Worm (Caenorhabditis elegans): ENCODE data around the gene str-90.

Gene str-90

DNA sequence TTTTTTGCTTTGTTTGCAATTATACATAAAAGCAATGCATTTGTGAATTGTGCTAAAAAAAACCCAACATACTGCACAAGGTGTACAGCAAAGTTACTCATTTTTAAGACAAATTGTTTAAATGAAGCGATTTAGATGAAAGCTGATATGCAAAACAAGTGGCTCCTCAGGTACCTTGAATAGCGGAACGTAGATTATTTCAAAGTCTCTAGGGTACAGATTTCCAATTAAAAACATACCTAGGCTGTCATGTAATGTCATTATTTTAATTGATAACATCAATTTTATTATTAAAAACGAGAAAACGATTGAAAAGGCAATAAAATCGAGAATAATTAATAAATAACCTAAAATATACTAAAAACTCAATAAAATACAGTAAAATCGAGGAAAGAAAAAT is 41.0 kb upstream of the str-90 start, which contains the start of gene str-139:
Gene str-139, minus strand, starts transcription at position 101 of the 400 bp plus-strand sequence.
- TF ChIP-seq nhr-10 (tag; optimal IDR thresholded peaks at IDR 0.05) (no peak), nhr-237 (tag; optimal IDR thresholded peaks at IDR 0.05) (no peak), T26A8.4 (GFP tag; IDR thresholded peaks at IDR 0.05) (no peak), skn-1 (tag; optimal IDR thresholded peaks at IDR 0.05) (no peak), F37D6.2 (tag; optimal IDR thresholded peaks at IDR 0.05) (no peak), lin-15B (tag; optimal IDR thresholded peaks at IDR 0.05) (no peak), dve-1 (tag; optimal IDR thresholded peaks at IDR 0.05; ENCODE audit: insufficient read depth) (no peak), aha-1 (tag) (no peak)

DNA sequence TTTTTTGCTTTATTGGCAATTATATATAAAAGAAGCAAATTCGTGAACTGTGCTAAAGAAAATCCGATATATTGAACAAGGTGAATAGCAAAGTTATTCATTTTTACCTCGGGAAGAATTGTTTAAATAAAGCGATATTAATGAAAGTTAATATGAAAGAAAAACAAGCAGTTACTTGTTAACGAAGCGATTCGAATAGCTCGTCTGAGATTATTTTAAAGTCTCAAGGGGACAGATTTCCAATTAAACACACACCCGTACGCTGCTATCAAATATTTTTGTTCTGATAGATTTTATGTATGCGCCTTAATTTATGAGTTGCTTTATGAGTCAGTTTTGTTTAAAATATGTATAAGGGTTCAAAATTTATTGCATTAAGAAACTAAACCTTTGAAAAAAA is 35.3 kb upstream of the str-90 start, which contains the start of gene str-140:
Gene str-140, minus strand, starts transcription at position 101 of the 400 bp plus-strand sequence.
- no peak for TF ChIP-seq daf-12 (tag; optimal IDR thresholded peaks at IDR 0.05)
- no peak for TF ChIP-seq vab-7 (GFP tag; IDR thresholded peaks at IDR 0.05)
- no peak for TF ChIP-seq ceh-62 (tag; optimal IDR thresholded peaks at IDR 0.05)
- TF ChIP-seq F26F4.8 (GFP tag; conservative IDR thresholded peaks at IDR 0.05) = no peak
- TF ChIP-seq hif-1 (tag; optimal IDR thresholded peaks at IDR 0.05) = no peak
- no peak for TF ChIP-seq zip-2 (tag; optimal IDR thresholded peaks at IDR 0.05)
- TF ChIP-seq unc-62 (GFP tag; optimal IDR thresholded peaks at IDR 0.05 in 1 of 2) = no peak
- TF ChIP-seq unc-62 (tag; optimal IDR thresholded peaks at IDR 0.05) = no peak
- TF ChIP-seq daf-16 (GFP tag; optimal IDR thresholded peaks at IDR 0.05) = no peak
- no peak for TF ChIP-seq daf-16 (tag; optimal IDR thresholded peaks at IDR 0.05)
- TF ChIP-seq attf-4 (tag; optimal IDR thresholded peaks at IDR 0.05) = no peak
- TF ChIP-seq nhr-11 (tag; optimal IDR thresholded peaks at IDR 0.05) = no peak
- no peak for TF ChIP-seq nhr-76 (tag; optimal IDR thresholded peaks at IDR 0.05)
- no peak for TF ChIP-seq F37D6.2 (tag; optimal IDR thresholded peaks at IDR 0.05)

DNA sequence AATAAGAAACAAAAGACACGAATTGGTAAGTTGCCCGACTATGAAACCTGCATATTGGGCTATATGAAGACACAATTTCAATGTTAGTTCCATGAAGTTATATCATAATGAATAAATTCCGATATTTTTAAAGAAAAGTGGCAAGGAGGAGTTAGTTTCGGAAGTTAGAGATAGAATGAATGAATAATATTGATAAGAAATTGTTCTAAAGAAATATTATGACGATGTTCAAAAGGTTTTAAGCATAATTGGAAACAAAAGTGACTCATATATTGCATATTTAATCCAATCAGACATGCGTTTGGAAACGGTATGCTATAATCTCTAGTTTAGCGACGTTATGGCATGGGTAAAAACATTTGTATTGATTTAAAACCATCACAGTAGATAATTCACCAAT is 33.4 kb upstream of the str-90 start, which contains the start of gene str-143:
Gene str-143, minus strand, starts transcription at position 101 of the 400 bp plus-strand sequence.
- TF ChIP-seq nhr-102 (tag; optimal IDR thresholded peaks at IDR 0.05) (no peak), unc-62 (GFP tag; optimal IDR thresholded peaks at IDR 0.05 in 1 of 2) (peak in 1 of 2 experiments; percentile 17), unc-62 (tag; optimal IDR thresholded peaks at IDR 0.05) (no peak)

DNA sequence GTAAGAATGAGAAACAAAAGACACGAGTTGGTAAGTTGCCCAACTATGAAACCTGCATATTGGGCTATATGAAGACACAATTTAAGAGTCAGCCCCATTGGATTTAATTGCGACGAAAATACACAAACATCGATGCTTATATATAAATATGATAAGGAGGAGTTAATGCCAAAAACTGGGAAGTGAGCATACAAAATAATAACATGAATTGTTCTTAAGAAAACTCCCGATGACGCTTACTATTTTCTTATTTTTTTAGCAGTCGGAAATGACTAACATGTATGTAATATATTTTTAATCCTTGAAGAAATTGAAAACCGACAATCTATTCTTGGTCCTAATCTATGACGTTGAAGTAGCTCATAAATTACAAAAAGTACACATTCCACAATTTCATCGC is 31.0 kb upstream of the str-90 start, which contains the start of gene str-144:
Gene str-144, minus strand, starts transcription at position 101 of the 400 bp plus-strand sequence.
- TF ChIP-seq tra-1 (GFP tag; IDR thresholded peaks at IDR 0.05) (no peak), lim-7 (GFP tag; IDR thresholded peaks at IDR 0.05) (no peak), lin-1 (GFP tag; IDR thresholded peaks at IDR 0.05) (no peak), nhr-102 (tag; optimal IDR thresholded peaks at IDR 0.05) (no peak), nhr-42 (GFP tag; IDR thresholded peaks at IDR 0.05) (no peak), ztf-7 (tag; optimal IDR thresholded peaks at IDR 0.05) (no peak), daf-16 (GFP tag; optimal IDR thresholded peaks at IDR 0.05) (no peak), daf-16 (tag; optimal IDR thresholded peaks at IDR 0.05) (no peak), nhr-41 (GFP tag; IDR thresholded peaks at IDR 0.05) (no peak), attf-4 (tag; optimal IDR thresholded peaks at IDR 0.05) (no peak), T26A8.4 (GFP tag; IDR thresholded peaks at IDR 0.05) (no peak), F37D6.2 (tag; optimal IDR thresholded peaks at IDR 0.05) (no peak), F10B5.3 (tag; optimal IDR thresholded peaks at IDR 0.05) (no peak), nhr-25 (tag; optimal IDR thresholded peaks at IDR 0.05; ENCODE audit: borderline replicate concordance, insufficient read depth) (no peak), ama-1 (optimal IDR thresholded peaks at IDR 0.05) (no peak), aha-1 (tag) (no peak), lin-13 (GFP tag; optimal IDR thresholded peaks at IDR 0.05) (no peak), nhr-28 (tag; optimal IDR thresholded peaks at IDR 0.05) (no peak)

DNA sequence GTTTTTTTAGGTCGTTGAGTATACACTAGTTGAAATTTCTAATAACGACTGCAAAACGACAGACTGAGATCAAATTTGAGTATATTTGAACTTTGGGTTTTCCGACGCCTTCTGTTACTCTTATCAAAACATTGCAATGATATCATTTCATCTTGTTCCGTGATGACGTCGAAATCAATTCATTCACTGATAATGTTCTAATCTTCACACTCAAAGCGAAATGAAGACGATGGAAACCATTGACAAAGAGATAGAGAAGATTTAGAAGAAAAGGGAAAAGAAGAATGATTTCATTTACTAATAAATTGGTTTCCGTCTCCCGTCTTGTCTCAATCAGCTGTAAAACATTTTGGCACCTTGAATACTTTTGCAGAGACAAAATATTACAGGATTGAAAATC is 29.9 kb upstream of the str-90 start:
- TF ChIP-seq Y105C5A.15 (GFP tag; IDR thresholded peaks at IDR 0.05) (no peak), lin-13 (GFP tag; optimal IDR thresholded peaks at IDR 0.05) (no peak), nhr-28 (tag; optimal IDR thresholded peaks at IDR 0.05) (peak; percentile 52), R02D3.7 (tag; optimal IDR thresholded peaks at IDR 0.05) (no peak), nhr-48 (tag; optimal IDR thresholded peaks at IDR 0.05) (no peak), set-16 (GFP tag; IDR thresholded peaks at IDR 0.05) (no peak), mdl-1 (tag; optimal IDR thresholded peaks at IDR 0.05) (peak in 1 of 2 experiments; percentile 24), nhr-11 (tag; optimal IDR thresholded peaks at IDR 0.05) (no peak), lsy-2 (tag; optimal IDR thresholded peaks at IDR 0.05) (no peak), mes-2 (tag; optimal IDR thresholded peaks at IDR 0.05; ENCODE audit: poor library complexity, severe bottlenecking) (no peak), F37D6.2 (tag; optimal IDR thresholded peaks at IDR 0.05) (no peak), nhr-102 (tag; optimal IDR thresholded peaks at IDR 0.05) (no peak), jun-1 (tag; optimal IDR thresholded peaks at IDR 0.05) (no peak), gei-8 (GFP tag; optimal IDR thresholded peaks at IDR 0.05) (no peak), pha-4 (GFP tag; IDR thresholded peaks at IDR 0.05) (no peak), pha-4 (tag; optimal IDR thresholded peaks at IDR 0.05) (no peak), Y75B8A.6 (GFP tag; IDR thresholded peaks at IDR 0.05) (no peak)

Measured in whole organism, L4 larva.